Worm (Caenorhabditis elegans) whole organism, L1 larva: ENCODE measurements around the gene sdz-10.

Experiments
- C04F5.9 ChIP-seq: sonication (generic microtip); optimal IDR thresholded peaks from 2 replicates; lab custom pipeline; 2016; ENCODE audit warnings: missing genetic modification characterization, missing compliant biosample characterization
- alr-1 ChIP-seq: fragments of 200-800 bp; sonication (Bioruptor generic); optimal IDR thresholded peaks from 2 replicates; lab custom pipeline; 2018; ENCODE audit warnings: borderline replicate concordance, mild to moderate bottlenecking, missing genetic modification characterization, missing compliant biosample characterization
- aly-2 ChIP-seq: fragments of 150-350 bp; optimal IDR thresholded peaks from 2 replicates; lab custom pipeline; 2014; ENCODE audit warnings: missing biosample characterization, missing genetic modification characterization
- ama-1 ChIP-seq: fragments of 150-350 bp; optimal IDR thresholded peaks from 2 replicates; lab custom pipeline; 2014
- blmp-1 ChIP-seq: fragments of 150-350 bp; optimal IDR thresholded peaks from 2 replicates; lab custom pipeline; 2014; ENCODE audit warnings: missing biosample characterization, missing genetic modification characterization
- ceh-63 ChIP-seq: fragments of 200-800 bp; sonication (Bioruptor generic); optimal IDR thresholded peaks from 2 replicates; lab custom pipeline; 2018; ENCODE audit warnings: mild to moderate bottlenecking, missing genetic modification characterization, missing compliant biosample characterization
- ceh-8 ChIP-seq: fragments of 200-800 bp; sonication (Bioruptor generic); optimal IDR thresholded peaks from 2 replicates; lab custom pipeline; 2018; ENCODE audit warnings: mild to moderate bottlenecking, missing genetic modification characterization, moderate library complexity, missing compliant biosample characterization
- ceh-88 ChIP-seq: fragments of 200-800 bp; sonication (Bioruptor generic); IDR thresholded peaks from 2 replicates; pipeline ENCODE4 v1.3.6; 2022; ENCODE audit warnings: missing genetic modification characterization, missing compliant biosample characterization
- ceh-90 ChIP-seq: sonication (generic microtip); optimal IDR thresholded peaks from 2 replicates; lab custom pipeline; 2016; ENCODE audit warnings: missing genetic modification characterization, missing compliant biosample characterization
- dpl-1 ChIP-seq, 3 experiments: fragments of 150-350 bp in 2 of 3; sonication (generic microtip) in 1 of 3; optimal IDR thresholded peaks; 2 replicates each; lab custom pipeline; 2014 to 2017; ENCODE audit warnings: missing biosample characterization in 3 of 3, missing genetic modification characterization in 3 of 3, missing genetic modification reagents in 3 of 3
- efl-1 ChIP-seq, 4 experiments: fragments of 150-350 bp; optimal IDR thresholded peaks in 3 of 4; peaks in 1 of 4; 1 replicate in 1 of 4; 2 replicates in 3 of 4; lab custom pipeline; 2014; ENCODE audit warnings: missing biosample characterization in 2 of 4, missing genetic modification characterization in 2 of 4, missing genetic modification reagents in 2 of 4
- egl-13 ChIP-seq: sonication (generic microtip); optimal IDR thresholded peaks from 2 replicates; lab custom pipeline; 2016; ENCODE audit warnings: missing genotype, missing genetic modification reagents, missing genetic modification characterization, missing compliant biosample characterization
- elt-2 ChIP-seq: sonication (generic microtip); optimal IDR thresholded peaks from 2 replicates; lab custom pipeline; 2016; ENCODE audit warnings: missing genetic modification characterization, mild to moderate bottlenecking, inconsistent platforms, missing compliant biosample characterization, missing genetic modification reagents
- elt-3 ChIP-seq, 6 experiments: fragments of 150-350 bp in 1 of 6; sonication (generic microtip); optimal IDR thresholded peaks; 2 replicates each; lab custom pipeline; 2017 to 2018; ENCODE audit warnings: missing biosample characterization in 6 of 6, missing genetic modification characterization in 6 of 6, inconsistent platforms in 1 of 6
- fos-1 ChIP-seq: fragments of 150-350 bp; optimal IDR thresholded peaks from 2 replicates; lab custom pipeline; 2014; ENCODE audit warnings: missing biosample characterization, missing genetic modification characterization
- hlh-17 ChIP-seq: fragments of 200-800 bp; sonication (Bioruptor generic); optimal IDR thresholded peaks from 2 replicates; lab custom pipeline; 2018; ENCODE audit warnings: missing genetic modification characterization, mild to moderate bottlenecking, missing compliant biosample characterization, moderate library complexity, borderline replicate concordance
- irx-1 ChIP-seq: sonication (generic microtip); optimal IDR thresholded peaks from 2 replicates; lab custom pipeline; 2016; ENCODE audit warnings: missing genetic modification characterization, missing compliant biosample characterization
- jun-1 ChIP-seq: fragments of 150-350 bp; optimal IDR thresholded peaks from 2 replicates; lab custom pipeline; 2014; ENCODE audit warnings: missing biosample characterization, missing genetic modification reagents, missing genetic modification characterization
- lin-13 ChIP-seq: fragments of 150-350 bp; optimal IDR thresholded peaks from 2 replicates; lab custom pipeline; 2014; ENCODE audit warnings: missing biosample characterization, missing genetic modification reagents, missing genetic modification characterization
- lin-14 ChIP-seq: fragments of 200-800 bp; sonication (Bioruptor generic); optimal IDR thresholded peaks from 2 replicates; lab custom pipeline; 2018; ENCODE audit warnings: mild to moderate bottlenecking, missing genetic modification characterization, moderate library complexity, missing compliant biosample characterization
- lin-15B ChIP-seq: fragments of 150-350 bp; sonication (generic microtip); optimal IDR thresholded peaks from 3 replicates; lab custom pipeline; 2014; ENCODE audit warnings: missing biosample characterization, missing genetic modification characterization
- lin-35 ChIP-seq, 2 experiments: fragments of 150-350 bp; optimal IDR thresholded peaks; 2 replicates each; lab custom pipeline; 2014; ENCODE audit warnings: missing biosample characterization in 2 of 2, missing genetic modification characterization in 2 of 2, missing genetic modification reagents in 2 of 2
- lin-39 ChIP-seq: fragments of 150-350 bp; optimal IDR thresholded peaks from 2 replicates; lab custom pipeline; 2014; ENCODE audit warnings: missing biosample characterization, missing genetic modification reagents, missing genetic modification characterization
- lir-3 ChIP-seq: sonication (generic microtip); optimal IDR thresholded peaks from 2 replicates; lab custom pipeline; 2016; ENCODE audit warnings: mild to moderate bottlenecking, missing genetic modification characterization, moderate library complexity, missing compliant biosample characterization; ENCODE audit not compliant: poor library complexity
- lsy-2 ChIP-seq, 2 experiments: fragments of 150-350 bp; optimal IDR thresholded peaks; 2 replicates each; lab custom pipeline; 2014; ENCODE audit warnings: missing biosample characterization in 2 of 2, missing genetic modification characterization in 2 of 2
- mdl-1 ChIP-seq, 2 experiments: fragments of 150-350 bp; optimal IDR thresholded peaks; 2 replicates each; lab custom pipeline; 2014 to 2017; ENCODE audit warnings: missing biosample characterization in 2 of 2, missing genetic modification characterization in 2 of 2, inconsistent platforms in 1 of 2
- mef-2 ChIP-seq: fragments of 150-350 bp; optimal IDR thresholded peaks from 2 replicates; lab custom pipeline; 2014; ENCODE audit warnings: missing biosample characterization, missing genetic modification characterization
- mep-1 ChIP-seq: fragments of 150-350 bp; optimal IDR thresholded peaks from 2 replicates; lab custom pipeline; 2014; ENCODE audit warnings: missing biosample characterization, missing genetic modification characterization
- nhr-11 ChIP-seq: fragments of 150-350 bp; optimal IDR thresholded peaks from 2 replicates; lab custom pipeline; 2014; ENCODE audit warnings: missing biosample characterization, missing genetic modification characterization
- nhr-19 ChIP-seq: fragments of 200-800 bp; sonication (Bioruptor generic); conservative IDR thresholded peaks from 2 replicates; pipeline ENCODE4 v1.3.6; 2022; ENCODE audit warnings: missing genetic modification characterization, missing compliant biosample characterization
- nhr-20 ChIP-seq: sonication (generic microtip); optimal IDR thresholded peaks from 2 replicates; lab custom pipeline; 2016; ENCODE audit warnings: mild to moderate bottlenecking, missing genetic modification characterization, missing compliant biosample characterization
- nhr-47 ChIP-seq: sonication (generic microtip); optimal IDR thresholded peaks from 2 replicates; lab custom pipeline; 2016; ENCODE audit warnings: mild to moderate bottlenecking, missing genetic modification characterization, moderate library complexity, missing compliant biosample characterization
- nhr-71 ChIP-seq: sonication (generic microtip); optimal IDR thresholded peaks from 2 replicates; lab custom pipeline; 2016; ENCODE audit warnings: mild to moderate bottlenecking, missing genetic modification characterization, moderate library complexity, missing compliant biosample characterization
- nhr-76 ChIP-seq: sonication (generic microtip); optimal IDR thresholded peaks from 2 replicates; lab custom pipeline; 2017; ENCODE audit warnings: missing biosample characterization, missing genetic modification characterization
- nhr-85 ChIP-seq: sonication (generic microtip); peaks from one replicate; lab custom pipeline; 2016; ENCODE audit warnings: missing genetic modification characterization, inconsistent platforms, missing compliant biosample characterization
- nhr-90 ChIP-seq: sonication (generic microtip); optimal IDR thresholded peaks from 2 replicates; lab custom pipeline; 2016; ENCODE audit warnings: mild to moderate bottlenecking, missing genetic modification characterization, missing compliant biosample characterization; ENCODE audit not compliant: poor library complexity
- rnt-1 ChIP-seq: sonication (generic microtip); optimal IDR thresholded peaks from 2 replicates; lab custom pipeline; 2016; ENCODE audit warnings: mild to moderate bottlenecking, missing genetic modification characterization, moderate library complexity, missing compliant biosample characterization
- skn-1 ChIP-seq: fragments of 150-350 bp; optimal IDR thresholded peaks from 2 replicates; lab custom pipeline; 2014; ENCODE audit warnings: missing biosample characterization, missing genetic modification characterization
- snpc-4 ChIP-seq: fragments of 150-350 bp; optimal IDR thresholded peaks from 2 replicates; lab custom pipeline; 2014; ENCODE audit warnings: missing biosample characterization, missing genetic modification characterization
- sptf-1 ChIP-seq: fragments of 150-350 bp; optimal IDR thresholded peaks from 2 replicates; lab custom pipeline; 2014; ENCODE audit warnings: missing biosample characterization, missing genetic modification characterization
- swsn-7 ChIP-seq: sonication (generic microtip); optimal IDR thresholded peaks from 2 replicates; lab custom pipeline; 2016; ENCODE audit warnings: missing genetic modification characterization, missing compliant biosample characterization
- tbx-2 ChIP-seq: sonication (generic microtip); optimal IDR thresholded peaks from 2 replicates; lab custom pipeline; 2016; ENCODE audit warnings: missing genetic modification characterization, missing compliant biosample characterization
- unc-130 ChIP-seq: fragments of 150-350 bp; optimal IDR thresholded peaks from 2 replicates; lab custom pipeline; 2017; ENCODE audit warnings: missing biosample characterization, missing genetic modification characterization, inconsistent platforms
- unc-86 ChIP-seq: sonication (generic microtip); optimal IDR thresholded peaks from 2 replicates; lab custom pipeline; 2016; ENCODE audit warnings: missing genetic modification characterization, missing compliant biosample characterization
- unc-98 ChIP-seq: fragments of 200-800 bp; sonication (Bioruptor generic); IDR thresholded peaks from 2 replicates; pipeline ENCODE4 v1.3.6; 2022; ENCODE audit warnings: missing genetic modification characterization, missing compliant biosample characterization
- xbp-1 ChIP-seq: sonication (generic microtip); optimal IDR thresholded peaks from 2 replicates; lab custom pipeline; 2016; ENCODE audit warnings: missing genetic modification characterization, missing compliant biosample characterization
- zag-1 ChIP-seq: fragments of 150-350 bp; optimal IDR thresholded peaks from 2 replicates; lab custom pipeline; 2014; ENCODE audit warnings: missing biosample characterization, missing genetic modification characterization

sdz-10 gene

DNA sequence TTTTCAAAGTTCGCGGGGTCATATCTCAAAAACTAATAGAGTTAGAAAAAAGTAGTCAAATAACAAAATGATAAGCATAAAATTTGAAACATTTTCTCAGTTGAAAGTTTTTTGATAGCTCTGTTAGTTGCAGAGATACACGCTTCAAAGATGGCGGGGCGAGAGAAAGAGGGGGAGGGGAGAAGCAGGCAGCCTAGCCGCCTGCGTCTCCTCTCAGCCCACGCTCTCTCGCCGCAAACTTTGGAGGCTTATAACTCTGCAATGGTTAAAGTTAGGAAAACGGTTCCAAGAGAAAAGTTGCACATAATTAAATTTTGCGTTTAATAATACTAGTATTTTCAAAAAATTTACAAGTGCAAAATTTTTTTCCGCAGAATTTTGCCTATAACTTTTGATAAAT is 29.7 kb upstream of the sdz-10 start:
- TF ChIP-seq ama-1: no peak
- no peak for TF ChIP-seq C04F5.9 (tag; lab: Kevin White, UChicago)
- TF ChIP-seq alr-1: no peak
- TF ChIP-seq mef-2 (tag; lab: Kevin White, UChicago): no peak
- no peak for TF ChIP-seq zag-1
- TF ChIP-seq rnt-1 (tag; lab: Kevin White, UChicago): no peak
- no peak for TF ChIP-seq lin-39 (tag; lab: Kevin White, UChicago)
- no peak for TF ChIP-seq efl-1 (optimal IDR thresholded peaks at IDR 0.05; lab: Kevin White, UChicago)
- TF ChIP-seq efl-1 (GFP tag; optimal IDR thresholded peaks at IDR 0.05 in 1 of 2; lab: Kevin White, UChicago): no peak
- TF ChIP-seq ceh-63 (GFP tag; lab: Kevin White, UChicago): no peak
- no peak for TF ChIP-seq unc-86 (tag; lab: Kevin White, UChicago)
- TF ChIP-seq nhr-76 (tag; lab: Kevin White, UChicago): no peak
- TF ChIP-seq tbx-2 (tag; lab: Kevin White, UChicago): no peak
- TF ChIP-seq lir-3 (tag; lab: Kevin White, UChicago): no peak
- TF ChIP-seq swsn-7 (tag; lab: Kevin White, UChicago): no peak
- no peak for TF ChIP-seq dpl-1 (GFP tag; optimal IDR thresholded peaks at IDR 0.05; lab: Kevin White, UChicago)
- TF ChIP-seq ceh-8 (GFP tag; lab: Kevin White, UChicago): no peak
- TF ChIP-seq aly-2 (tag; lab: Kevin White, UChicago): no peak
- no peak for TF ChIP-seq nhr-90 (tag; lab: Kevin White, UChicago)
- no peak for TF ChIP-seq nhr-11 (tag; lab: Kevin White, UChicago)
- no peak for TF ChIP-seq unc-98 (GFP tag; lab: Robert Waterston, UW)

DNA sequence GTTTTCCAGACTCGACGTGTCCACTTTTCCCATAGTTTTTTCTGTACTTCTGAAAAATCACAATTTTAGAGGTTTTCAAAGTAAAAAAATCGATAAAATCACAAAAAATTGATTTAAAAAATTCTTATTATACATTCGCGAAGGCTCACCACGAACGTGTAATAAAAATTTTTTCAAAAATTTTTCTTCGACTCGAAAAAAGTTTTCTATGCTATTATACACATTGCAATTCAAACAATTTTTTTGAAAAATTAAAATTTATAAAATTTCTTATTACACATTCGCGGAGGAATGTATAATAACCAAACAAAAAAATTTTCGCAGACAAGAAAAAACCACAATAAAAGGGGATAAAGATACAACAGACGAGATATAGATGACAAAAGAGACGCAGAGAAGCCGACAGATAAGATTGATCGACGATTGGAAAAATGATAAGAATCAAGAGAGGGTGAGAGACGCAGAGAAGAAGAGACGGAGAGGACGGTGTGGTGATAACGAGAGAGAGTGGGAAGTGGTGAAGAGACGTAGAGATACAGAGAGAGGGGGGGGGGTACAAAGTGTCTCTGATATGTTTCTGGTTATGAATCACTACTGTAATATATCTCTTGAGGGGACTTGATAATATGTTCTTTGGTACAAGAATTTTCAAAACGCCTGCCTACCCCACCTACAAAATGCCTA is 28.6 kb upstream of the sdz-10 start, which contains the start of gene nhr-119:
TSS of gene nhr-119 (minus strand) at position 51 of the 684 bp plus-strand sequence.
- no peak for TF ChIP-seq snpc-4 (tag; lab: Kevin White, UChicago)
- no peak for TF ChIP-seq lir-3 (tag; lab: Kevin White, UChicago)
- peak; percentile 94 for TF ChIP-seq nhr-71 (tag; lab: Kevin White, UChicago)
- TF ChIP-seq lin-14 (GFP tag; lab: Kevin White, UChicago): peak; percentile 83
- TF ChIP-seq C04F5.9 (tag; lab: Kevin White, UChicago): no peak
- peak; percentile 32 to 58 (median 34) for TF ChIP-seq dpl-1 (GFP tag; optimal IDR thresholded peaks at IDR 0.05; lab: Kevin White, UChicago)
- peak; percentile 69 for TF ChIP-seq blmp-1 (tag; lab: Kevin White, UChicago)
- peak in 3 of 6 experiments; percentile 91 to 99 (median 91) for TF ChIP-seq elt-3 (tag; optimal IDR thresholded peaks at IDR 0.05; lab: Kevin White, UChicago)
- TF ChIP-seq nhr-90 (tag; lab: Kevin White, UChicago): peak; percentile 87
- TF ChIP-seq elt-2 (tag; lab: Kevin White, UChicago): peak; percentile 95
- TF ChIP-seq ceh-90 (tag; lab: Kevin White, UChicago): no peak
- TF ChIP-seq lin-15B (tag; lab: Kevin White, UChicago): no peak
- TF ChIP-seq lin-13 (GFP tag; lab: Kevin White, UChicago): peak; percentile 26
- TF ChIP-seq irx-1 (tag; lab: Kevin White, UChicago): peak; percentile 28
- TF ChIP-seq unc-86 (tag; lab: Kevin White, UChicago): no peak
- no peak for TF ChIP-seq alr-1
- peak; percentile 77 for TF ChIP-seq tbx-2 (tag; lab: Kevin White, UChicago)
- peak; percentile 61 to 65 for TF ChIP-seq efl-1 (optimal IDR thresholded peaks at IDR 0.05; lab: Kevin White, UChicago)
- TF ChIP-seq efl-1 (GFP tag; optimal IDR thresholded peaks at IDR 0.05 in 1 of 2; lab: Kevin White, UChicago): peak; percentile 23 to 95
- TF ChIP-seq lsy-2 (tag; optimal IDR thresholded peaks at IDR 0.05; lab: Kevin White, UChicago): peak; percentile 69 to 74
- no peak for TF ChIP-seq sptf-1 (tag; lab: Kevin White, UChicago)
- TF ChIP-seq hlh-17 (GFP tag; lab: Kevin White, UChicago): no peak
- peak; percentile 77 for TF ChIP-seq nhr-47 (tag; lab: Kevin White, UChicago)
- TF ChIP-seq xbp-1 (tag; lab: Kevin White, UChicago): peak; percentile 50
- TF ChIP-seq lin-35 (GFP tag; optimal IDR thresholded peaks at IDR 0.05; lab: Kevin White, UChicago): peak; percentile 6 to 69
- TF ChIP-seq nhr-11 (tag; lab: Kevin White, UChicago): peak; percentile 86
- peak; percentile 85 for TF ChIP-seq nhr-19 (GFP tag; lab: Robert Waterston, UW)
- peak; percentile 48 for TF ChIP-seq unc-130 (tag; lab: Kevin White, UChicago)
- TF ChIP-seq rnt-1 (tag; lab: Kevin White, UChicago): peak; percentile 87
- peak; percentile 52 for TF ChIP-seq mep-1 (tag; lab: Kevin White, UChicago)
- peak; percentile 98 for TF ChIP-seq nhr-85 (tag; lab: Kevin White, UChicago)
- peak; percentile 4 for TF ChIP-seq skn-1 (tag; lab: Kevin White, UChicago)
- no peak for TF ChIP-seq ceh-88 (GFP tag; lab: Robert Waterston, UW)
- peak in 1 of 2 experiments; percentile 71 for TF ChIP-seq mdl-1 (tag; optimal IDR thresholded peaks at IDR 0.05; lab: Kevin White, UChicago)
- TF ChIP-seq egl-13: no peak
- no peak for TF ChIP-seq ceh-8 (GFP tag; lab: Kevin White, UChicago)
- peak; percentile 73 for TF ChIP-seq jun-1 (tag; lab: Kevin White, UChicago)
- no peak for TF ChIP-seq fos-1 (tag; lab: Kevin White, UChicago)
- TF ChIP-seq nhr-20 (tag; lab: Kevin White, UChicago): peak; percentile 90
- TF ChIP-seq ama-1: peak; percentile 0
